Worm (Caenorhabditis elegans): ENCODE measurements around the gene eat-6.

Gene eat-6

DNA sequence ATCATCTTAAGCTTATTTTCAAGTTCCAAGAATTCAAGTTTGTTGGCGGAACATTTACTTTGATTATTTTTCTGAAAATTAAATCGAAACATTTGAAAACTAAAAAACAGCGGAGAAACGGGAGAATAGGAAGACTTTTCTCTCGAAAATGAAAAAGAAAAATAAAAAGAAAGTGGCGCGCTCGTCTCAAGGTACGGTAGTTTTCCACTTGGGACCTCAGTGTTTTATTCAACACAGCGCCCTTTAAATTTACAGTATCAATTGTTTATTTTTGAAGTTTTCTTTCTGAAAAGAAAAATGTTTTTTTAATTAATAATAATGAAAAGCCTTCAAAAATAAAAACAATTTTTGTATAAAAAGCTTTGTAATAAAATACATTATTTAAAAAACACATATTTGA, 1.7 kb upstream of the eat-6 start:
- no peak for TF ChIP-seq nhr-28 (tag; optimal IDR thresholded peaks at IDR 0.05)
- TF ChIP-seq blmp-1 (tag; optimal IDR thresholded peaks at IDR 0.05): no peak
- TF ChIP-seq flh-1 (GFP tag; optimal IDR thresholded peaks at IDR 0.05): no peak
- no peak for TF ChIP-seq ces-1 (GFP tag; optimal IDR thresholded peaks at IDR 0.05)

DNA sequence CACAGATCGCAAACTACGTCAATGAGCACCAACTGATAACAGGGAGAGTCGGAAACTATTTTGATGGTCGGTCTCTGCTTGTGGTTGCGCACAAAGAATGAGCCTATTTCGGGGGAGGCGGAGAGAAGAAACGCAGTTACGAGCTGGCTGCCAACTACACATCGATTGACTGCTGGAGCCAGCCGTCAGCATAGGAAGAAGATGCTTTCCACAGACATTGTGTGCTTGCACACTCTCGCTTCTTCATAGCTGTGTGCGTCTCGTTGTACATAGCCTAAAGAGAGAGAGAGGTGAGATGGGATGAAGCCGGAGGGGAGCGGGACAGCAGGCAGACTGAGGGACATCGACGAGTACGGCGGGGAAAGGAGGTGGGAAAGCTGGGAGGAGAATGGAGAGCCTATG, 645 bp upstream of the eat-6 start:
- no peak for TF ChIP-seq mab-5 (tag; optimal IDR thresholded peaks at IDR 0.05)
- peak; percentile 49 for TF ChIP-seq M03D4.4 (tag; optimal IDR thresholded peaks at IDR 0.05)
- peak; percentile 80 for TF ChIP-seq hlh-1 (tag; optimal IDR thresholded peaks at IDR 0.05)
- TF ChIP-seq mep-1 (tag; optimal IDR thresholded peaks at IDR 0.05): peak; percentile 33
- peak; percentile 91 for TF ChIP-seq unc-120 (tag; optimal IDR thresholded peaks at IDR 0.05; ENCODE audit: poor library complexity, severe bottlenecking)
- peak; percentile 54 for TF ChIP-seq ham-2 (GFP tag; optimal IDR thresholded peaks at IDR 0.05)
- peak; percentile 18 for TF ChIP-seq nhr-237 (tag; optimal IDR thresholded peaks at IDR 0.05)
- TF ChIP-seq bed-3 (GFP tag; optimal IDR thresholded peaks at IDR 0.05): no peak
- TF ChIP-seq pha-4 (tag; optimal IDR thresholded peaks at IDR 0.05): peak; percentile 62
- TF ChIP-seq drap-1 (GFP tag; optimal IDR thresholded peaks at IDR 0.05): peak; percentile 30
- no peak for TF ChIP-seq zip-8 (tag; optimal IDR thresholded peaks at IDR 0.05)
- TF ChIP-seq sptf-1 (tag; optimal IDR thresholded peaks at IDR 0.05): peak; percentile 29
- TF ChIP-seq ceh-83 (GFP tag; optimal IDR thresholded peaks at IDR 0.05): peak; percentile 70
- TF ChIP-seq ces-1 (GFP tag; optimal IDR thresholded peaks at IDR 0.05): peak; percentile 54

DNA sequence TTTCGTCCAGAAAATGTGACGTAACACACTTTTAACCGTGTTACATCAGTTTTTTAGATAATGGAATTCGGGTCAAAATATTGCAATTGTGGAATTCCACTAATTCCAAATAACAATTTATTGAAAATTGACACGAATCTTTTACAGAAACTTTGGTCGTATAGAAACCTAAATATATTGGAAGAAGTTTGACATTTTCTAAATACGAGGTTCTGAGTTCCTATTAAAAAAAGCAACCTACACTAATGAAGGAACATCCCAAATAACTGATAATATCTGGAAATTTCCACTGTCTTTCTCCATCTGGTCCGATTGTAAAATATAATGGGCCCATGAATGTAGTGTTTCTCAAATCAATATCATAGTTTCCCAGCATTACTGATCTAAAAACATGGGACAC, 8.5 kb downstream of the eat-6 start:
- TF ChIP-seq ces-1 (GFP tag; optimal IDR thresholded peaks at IDR 0.05): no peak
- no peak for TF ChIP-seq unc-62 (GFP tag; optimal IDR thresholded peaks at IDR 0.05)
- TF ChIP-seq zip-8 (tag; optimal IDR thresholded peaks at IDR 0.05): peak; percentile 57

DNA sequence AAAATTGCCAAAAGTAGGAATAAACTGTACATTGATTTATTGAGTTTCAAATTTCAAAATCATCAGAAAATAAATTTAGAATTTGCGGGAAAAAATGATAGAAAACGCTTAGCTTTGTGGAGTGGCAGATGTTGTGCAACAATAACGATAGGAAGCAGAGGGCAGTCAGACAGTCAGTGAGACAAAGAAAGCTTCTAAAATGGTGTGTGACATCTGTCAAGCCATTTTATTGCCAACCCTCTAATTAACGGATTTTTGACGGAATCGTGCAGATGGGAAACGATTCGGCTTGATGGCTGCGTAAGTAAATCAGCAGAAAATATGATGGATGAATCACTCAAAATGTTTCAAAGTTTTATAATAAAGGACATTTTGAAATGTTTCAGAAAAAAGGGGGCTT, 9.7 kb downstream of the eat-6 start, which contains the start of gene max-1:
max-1 (minus strand) TSS at position 124 of the 400 bp plus-strand sequence.
- TF ChIP-seq sem-2 (GFP tag; optimal IDR thresholded peaks at IDR 0.05) (no peak), sptf-1 (tag; optimal IDR thresholded peaks at IDR 0.05) (no peak), cnd-1 (tag; optimal IDR thresholded peaks at IDR 0.05) (peak; percentile 73), lin-13 (tag; optimal IDR thresholded peaks at IDR 0.05) (no peak), unc-62 (GFP tag; optimal IDR thresholded peaks at IDR 0.05) (peak; percentile 66), ces-1 (GFP tag; optimal IDR thresholded peaks at IDR 0.05) (peak; percentile 9), lin-32 (GFP tag; optimal IDR thresholded peaks at IDR 0.05) (peak; percentile 91)

DNA sequence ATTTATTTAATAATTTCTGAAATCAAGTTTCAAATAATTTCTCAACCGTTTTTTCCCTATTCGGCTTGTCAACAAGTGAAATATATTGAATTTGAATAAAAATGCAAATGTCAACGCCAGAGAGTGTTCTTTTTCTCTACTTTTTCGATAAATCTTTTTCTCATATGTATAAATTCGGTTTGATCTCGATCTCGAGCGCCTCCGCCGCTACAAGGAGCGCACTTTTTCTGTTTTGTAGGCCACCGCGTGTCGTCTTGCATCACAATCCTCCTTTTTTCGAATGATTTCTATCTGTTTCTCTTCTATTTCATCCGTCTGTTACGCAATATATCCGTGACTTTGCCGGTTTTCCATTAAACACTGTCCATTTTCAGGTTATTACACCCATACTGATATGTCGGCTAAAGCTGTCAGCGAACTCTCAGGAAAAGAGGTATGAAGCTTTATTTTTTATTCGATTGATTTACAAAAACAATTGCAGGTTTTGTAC, 13.6 kb downstream of the eat-6 start, which contains the start of gene acly-2:
acly-2 (plus strand) TSS at position 375 of the 490 bp plus-strand sequence.
- peak; percentile 25 for TF ChIP-seq elt-1 (tag; optimal IDR thresholded peaks at IDR 0.05; ENCODE audit: borderline replicate concordance, insufficient read depth)
- TF ChIP-seq unc-120 (tag; optimal IDR thresholded peaks at IDR 0.05; ENCODE audit: poor library complexity, severe bottlenecking): no peak
- TF ChIP-seq drap-1 (GFP tag; optimal IDR thresholded peaks at IDR 0.05): no peak
- TF ChIP-seq ceh-83 (GFP tag; optimal IDR thresholded peaks at IDR 0.05): no peak
- no peak for TF ChIP-seq mep-1 (tag; optimal IDR thresholded peaks at IDR 0.05)
- no peak for TF ChIP-seq bed-3 (GFP tag; optimal IDR thresholded peaks at IDR 0.05)
- no peak for TF ChIP-seq mab-5 (tag; optimal IDR thresholded peaks at IDR 0.05)
- no peak for TF ChIP-seq unc-39 (tag; optimal IDR thresholded peaks at IDR 0.05)
- no peak for TF ChIP-seq nhr-237 (tag; optimal IDR thresholded peaks at IDR 0.05)
- peak; percentile 75 for TF ChIP-seq zip-8 (tag; optimal IDR thresholded peaks at IDR 0.05)
- TF ChIP-seq nhr-76 (tag; optimal IDR thresholded peaks at IDR 0.05): no peak
- TF ChIP-seq ceh-39 (tag; optimal IDR thresholded peaks at IDR 0.05): no peak
- TF ChIP-seq unc-62 (GFP tag; optimal IDR thresholded peaks at IDR 0.05): no peak
- no peak for TF ChIP-seq sptf-1 (tag; optimal IDR thresholded peaks at IDR 0.05)
- TF ChIP-seq lsy-2 (tag; optimal IDR thresholded peaks at IDR 0.05): no peak
- TF ChIP-seq ham-2 (GFP tag; optimal IDR thresholded peaks at IDR 0.05): peak; percentile 33
- no peak for TF ChIP-seq lin-32 (GFP tag; optimal IDR thresholded peaks at IDR 0.05)
- TF ChIP-seq M03D4.4 (tag; optimal IDR thresholded peaks at IDR 0.05): no peak
- no peak for TF ChIP-seq cnd-1 (tag; optimal IDR thresholded peaks at IDR 0.05)

DNA sequence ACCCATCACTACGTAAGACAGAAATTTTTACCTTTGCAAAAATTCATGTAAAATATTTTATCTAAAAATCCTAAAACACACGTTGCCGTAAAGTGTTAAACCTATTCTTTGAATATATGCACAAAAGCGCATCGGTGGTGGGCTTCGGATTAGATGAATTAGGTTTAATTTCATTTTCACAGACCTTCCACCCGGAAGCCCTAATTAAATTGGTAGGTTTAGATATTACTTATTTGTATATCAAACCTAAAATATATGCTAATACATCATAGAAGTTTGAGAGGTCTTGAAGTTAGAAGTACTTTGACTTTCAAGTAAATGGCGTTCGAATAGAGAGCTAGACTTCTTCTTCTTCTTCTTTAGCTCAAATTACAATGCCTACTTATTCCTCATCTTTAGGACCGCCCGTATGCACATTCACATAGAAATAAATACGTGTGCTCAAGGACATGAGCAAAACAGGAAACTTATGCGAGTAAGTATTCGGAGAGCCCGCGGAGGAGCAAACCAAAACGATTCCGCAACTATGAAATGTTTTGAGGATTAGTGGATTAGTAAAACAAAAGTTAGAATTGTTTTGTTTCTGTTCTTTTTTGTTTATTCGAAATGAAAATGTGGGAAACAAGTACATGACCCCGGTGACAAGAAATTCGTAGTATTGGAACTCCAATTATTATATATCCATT, 15.1 kb downstream of the eat-6 start:
- TF ChIP-seq lin-13 (tag; optimal IDR thresholded peaks at IDR 0.05) (no peak), ces-1 (GFP tag; optimal IDR thresholded peaks at IDR 0.05) (peak; percentile 95), nhr-237 (tag; optimal IDR thresholded peaks at IDR 0.05) (no peak)
